Fruit fly (Drosophila melanogaster): Measurements from ENCODE around the gene CG17224.

The CG17224 gene

dm6 chr2L:2993236-2993635 is 24.9 kb downstream of the CG17224 start:
- TF ChIP-seq lz (GFP tag; optimal IDR thresholded peaks at IDR 0.05) (no peak), OdsH (GFP tag; optimal IDR thresholded peaks at IDR 0.05) (no peak), fkh (GFP tag; optimal IDR thresholded peaks at IDR 0.05) (peak; percentile 60), CG34406 (GFP tag; optimal IDR thresholded peaks at IDR 0.05) (no peak), CG11902 (GFP tag; optimal IDR thresholded peaks at IDR 0.05) (no peak), Sox14 (GFP tag; optimal IDR thresholded peaks at IDR 0.05) (no peak), cyc (GFP tag; optimal IDR thresholded peaks at IDR 0.05) (no peak)

dm6 chr2L:2992664-2993174 is 25.4 kb downstream of the CG17224 start, which contains the start of the genes okr and CG3558:
Gene okr (minus strand): TSS chr2L:2992759.
Gene CG3558 (plus strand): TSS chr2L:2992870.
- TF ChIP-seq CG15336 (GFP tag; IDR thresholded peaks at IDR 0.05) (no peak), Hr39 (GFP tag; optimal IDR thresholded peaks at IDR 0.05) (no peak), Eip78C (GFP tag) (peak; percentile 75), lz (GFP tag; optimal IDR thresholded peaks at IDR 0.05) (peak; percentile 13), Blimp-1 (GFP tag; optimal IDR thresholded peaks at IDR 0.05) (peak; percentile 79), acj6 (GFP tag; optimal IDR thresholded peaks at IDR 0.05) (no peak), Ets21C (GFP tag; optimal IDR thresholded peaks at IDR 0.05) (no peak), CG11762 (GFP tag; optimal IDR thresholded peaks at IDR 0.05; ENCODE audit: insufficient read depth) (no peak), fkh (GFP tag; optimal IDR thresholded peaks at IDR 0.05) (peak; percentile 71), esn (GFP tag; optimal IDR thresholded peaks at IDR 0.05) (peak; percentile 32)

DNA sequence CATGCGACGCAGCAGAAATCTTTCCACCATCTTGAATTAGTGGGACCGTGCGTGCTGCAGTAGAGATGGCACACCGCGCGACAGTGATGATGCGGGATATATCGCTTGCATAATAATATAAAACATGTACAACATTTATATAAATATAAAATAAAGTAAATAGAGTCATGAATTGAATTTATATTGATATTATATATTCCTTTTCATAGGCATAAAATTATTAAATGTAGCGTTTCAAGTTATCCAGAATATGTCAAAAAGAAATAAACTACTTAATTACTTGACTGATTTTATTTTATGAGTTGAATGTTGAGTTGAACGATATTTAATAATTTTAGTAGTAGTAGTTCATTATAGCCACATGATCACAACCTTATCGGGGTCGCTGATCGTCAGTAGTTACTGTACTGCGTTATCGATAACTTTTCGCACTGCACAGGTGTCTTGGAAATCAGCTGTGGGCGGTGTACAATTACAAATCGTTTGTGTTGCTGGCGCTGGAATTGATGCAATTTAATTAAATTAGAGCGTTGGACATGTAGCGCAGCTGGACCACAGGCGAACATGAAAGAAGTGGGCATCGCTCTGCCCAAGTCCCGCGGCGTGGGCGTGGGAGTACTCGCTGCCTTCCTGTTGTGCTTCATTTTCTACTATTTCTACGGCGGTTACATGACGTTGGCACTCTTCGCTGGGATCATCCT is 30.3 kb downstream of the CG17224 start, which contains the start of the genes Chd1 and Bem46:
Gene Chd1, minus strand, starts transcription at position 43 of the 701 bp plus-strand sequence.
Gene Bem46, plus strand, starts transcription at position 436 of the 701 bp plus-strand sequence.
- TF ChIP-seq CG4318 (GFP tag; optimal IDR thresholded peaks at IDR 0.05) (no peak), CG34406 (GFP tag; optimal IDR thresholded peaks at IDR 0.05) (peak; percentile 83), CG6163 (GFP tag; IDR thresholded peaks at IDR 0.05) (peak; percentile 86), dsx (GFP tag; optimal IDR thresholded peaks at IDR 0.05; ENCODE audit: poor library complexity, severe bottlenecking) (no peak), CG3032 (tag; optimal IDR thresholded peaks at IDR 0.05) (peak; percentile 88), esn (GFP tag; optimal IDR thresholded peaks at IDR 0.05) (peak; percentile 87), CG11762 (GFP tag; optimal IDR thresholded peaks at IDR 0.05; ENCODE audit: insufficient read depth) (peak; percentile 72), fd59A (GFP tag; optimal IDR thresholded peaks at IDR 0.05) (peak; percentile 64), dac (GFP tag; optimal IDR thresholded peaks at IDR 0.05) (peak; percentile 70), CG1621 (tag; optimal IDR thresholded peaks at IDR 0.05) (peak; percentile 68), CG11902 (GFP tag; optimal IDR thresholded peaks at IDR 0.05) (peak; percentile 86), lz (GFP tag; optimal IDR thresholded peaks at IDR 0.05) (peak; percentile 84), acj6 (GFP tag; optimal IDR thresholded peaks at IDR 0.05) (peak; percentile 88), CG15336 (GFP tag; IDR thresholded peaks at IDR 0.05) (peak; percentile 67), CG11294 (GFP tag; IDR thresholded peaks at IDR 0.05) (peak; percentile 82), CG6792 (GFP tag; optimal IDR thresholded peaks at IDR 0.05) (peak; percentile 82), vri (GFP tag; optimal IDR thresholded peaks at IDR 0.05) (no peak), cyc (GFP tag; optimal IDR thresholded peaks at IDR 0.05) (peak; percentile 85), CG8119 (GFP tag; IDR thresholded peaks at IDR 0.05) (peak; percentile 61), salr (GFP tag; optimal IDR thresholded peaks at IDR 0.05) (peak in 1 of 2 experiments; percentile 69), Ets21C (GFP tag; optimal IDR thresholded peaks at IDR 0.05) (no peak), CG7368 (GFP tag; optimal IDR thresholded peaks at IDR 0.05) (no peak), Sox15 (GFP tag; optimal IDR thresholded peaks at IDR 0.05) (peak; percentile 90), CG31627 (GFP tag; optimal IDR thresholded peaks at IDR 0.05) (peak; percentile 90), Gug (GFP tag; IDR thresholded peaks at IDR 0.05) (peak; percentile 75), fkh (GFP tag; optimal IDR thresholded peaks at IDR 0.05) (no peak), eg (GFP tag; IDR thresholded peaks at IDR 0.05) (peak; percentile 89), Ets96B (tag; optimal IDR thresholded peaks at IDR 0.05) (peak; percentile 78)

DNA sequence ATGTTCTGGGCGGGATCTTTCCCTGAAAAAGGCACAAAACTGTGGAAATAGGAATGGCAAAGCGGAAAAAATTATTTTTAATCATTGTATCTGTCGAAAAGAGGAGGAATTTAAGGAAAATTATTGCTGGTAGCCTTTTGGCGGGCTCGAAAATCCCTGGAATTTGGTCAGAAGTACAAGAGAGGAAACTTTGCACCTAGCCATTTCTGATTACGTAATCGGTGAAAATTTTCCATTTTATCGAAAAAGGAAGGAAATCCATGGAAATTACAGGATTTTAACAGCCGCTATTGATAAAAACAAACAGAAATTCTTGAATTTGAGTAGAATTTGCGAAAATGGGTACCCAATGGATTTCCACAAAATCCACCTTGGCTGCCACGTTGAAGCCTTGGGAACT is 31.3 kb downstream of the CG17224 start:
- no peak for TF ChIP-seq Sox102F (GFP tag; optimal IDR thresholded peaks at IDR 0.05)
- no peak for TF ChIP-seq CG9139 (GFP tag; optimal IDR thresholded peaks at IDR 0.05)
- TF ChIP-seq Hr4 (GFP tag; optimal IDR thresholded peaks at IDR 0.05): no peak
- no peak for TF ChIP-seq Ets96B (tag; optimal IDR thresholded peaks at IDR 0.05)
- no peak for TF ChIP-seq Gug (GFP tag; IDR thresholded peaks at IDR 0.05)
- TF ChIP-seq CG15336 (GFP tag; IDR thresholded peaks at IDR 0.05): no peak
- no peak for TF ChIP-seq cyc (GFP tag; optimal IDR thresholded peaks at IDR 0.05)
- no peak for TF ChIP-seq CG10631 (GFP tag; optimal IDR thresholded peaks at IDR 0.05)
- TF ChIP-seq ss (GFP tag; optimal IDR thresholded peaks at IDR 0.05): no peak
- TF ChIP-seq Sox14 (GFP tag; optimal IDR thresholded peaks at IDR 0.05): no peak
- no peak for TF ChIP-seq salr (GFP tag; optimal IDR thresholded peaks at IDR 0.05)
- no peak for TF ChIP-seq dac (GFP tag; optimal IDR thresholded peaks at IDR 0.05)
- no peak for TF ChIP-seq CG11294 (GFP tag; IDR thresholded peaks at IDR 0.05)

Data from whole organism, prepupa.